Fruit fly (Drosophila melanogaster): ENCODE data around the gene CG12111.

The CG12111 gene

DNA sequence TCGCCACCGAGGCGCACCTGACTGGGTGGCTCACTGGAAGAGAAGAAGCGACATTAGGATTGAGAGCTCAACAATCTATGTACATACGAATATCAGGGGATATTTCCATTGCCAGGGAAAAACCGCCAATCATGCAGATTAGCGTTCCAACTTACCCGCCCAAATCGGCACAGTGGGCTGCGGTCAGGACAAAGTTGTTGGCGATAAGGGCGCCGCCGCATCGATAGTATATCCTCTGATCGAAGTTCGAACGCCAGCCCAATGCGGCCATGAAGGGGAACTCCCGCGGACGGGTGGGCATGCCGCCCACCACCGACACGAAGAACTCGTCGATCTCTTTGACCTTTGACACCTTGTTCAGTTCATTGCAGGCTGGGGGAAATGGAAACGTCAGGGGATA is 1.2 kb upstream of the CG12111 start:
- TF ChIP-seq CG11617 (GFP tag; optimal IDR thresholded peaks at IDR 0.05) (no peak), kay (GFP tag; ENCODE audit: borderline replicate concordance) (no peak), Clk (GFP tag; optimal IDR thresholded peaks at IDR 0.05) (no peak), CG1620 (GFP tag; optimal IDR thresholded peaks at IDR 0.05) (no peak), CG33017 (tag; optimal IDR thresholded peaks at IDR 0.05) (no peak), tj (GFP tag; optimal IDR thresholded peaks at IDR 0.05) (no peak), cnc (optimal IDR thresholded peaks at IDR 0.05) (no peak), cic (GFP tag; optimal IDR thresholded peaks at IDR 0.05) (no peak), bab1 (GFP tag; optimal IDR thresholded peaks at IDR 0.05) (no peak), Mnt (GFP tag; optimal IDR thresholded peaks at IDR 0.05) (no peak), ovo (GFP tag; optimal IDR thresholded peaks at IDR 0.05) (no peak), CG7045 (GFP tag; optimal IDR thresholded peaks at IDR 0.05) (no peak), CG5204 (GFP tag; optimal IDR thresholded peaks at IDR 0.05) (no peak), CG14711 (tag; optimal IDR thresholded peaks at IDR 0.05) (no peak), CG12768 (GFP tag; optimal IDR thresholded peaks at IDR 0.05) (no peak)

DNA sequence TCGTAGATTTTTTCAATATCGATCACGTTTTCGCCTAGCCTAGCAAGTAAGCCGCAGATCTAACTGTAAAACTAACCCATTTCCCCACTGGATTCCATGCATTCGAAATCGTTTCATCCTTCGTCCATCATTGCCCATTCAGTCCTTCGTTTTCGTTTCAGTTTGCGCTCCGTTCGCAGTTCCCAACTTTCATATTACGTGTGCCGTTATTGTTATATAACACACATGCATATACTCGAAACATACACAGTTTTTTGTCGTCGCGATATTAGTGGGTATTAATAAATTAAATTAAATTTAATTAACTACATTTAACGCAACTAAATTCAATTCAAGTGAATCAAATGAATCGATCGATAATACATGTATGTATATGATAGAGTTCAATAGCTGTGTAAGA is 1.1 kb downstream of the CG12111 start:
- TF ChIP-seq Mnt (GFP tag; optimal IDR thresholded peaks at IDR 0.05) (no peak), CG12768 (GFP tag; optimal IDR thresholded peaks at IDR 0.05) (no peak), Clk (GFP tag; optimal IDR thresholded peaks at IDR 0.05) (no peak), kay (GFP tag; ENCODE audit: borderline replicate concordance) (no peak), CG7045 (GFP tag; optimal IDR thresholded peaks at IDR 0.05) (no peak), tj (GFP tag; optimal IDR thresholded peaks at IDR 0.05) (no peak), CG5204 (GFP tag; optimal IDR thresholded peaks at IDR 0.05) (no peak), toe (GFP tag; optimal IDR thresholded peaks at IDR 0.05) (no peak), CG33017 (tag; optimal IDR thresholded peaks at IDR 0.05) (no peak), pad (GFP tag; optimal IDR thresholded peaks at IDR 0.05) (no peak), CG7101 (tag; optimal IDR thresholded peaks at IDR 0.05) (no peak), CG1620 (GFP tag; optimal IDR thresholded peaks at IDR 0.05) (no peak), cnc (optimal IDR thresholded peaks at IDR 0.05) (no peak)

- TF ChIP-seq cic (GFP tag; optimal IDR thresholded peaks at IDR 0.05) (no peak), CG33017 (tag; optimal IDR thresholded peaks at IDR 0.05) (no peak), Hr96 (GFP tag; optimal IDR thresholded peaks at IDR 0.05) (no peak), pad (GFP tag; optimal IDR thresholded peaks at IDR 0.05) (peak; percentile 96), ovo (GFP tag; optimal IDR thresholded peaks at IDR 0.05) (peak; percentile 34), CG14711 (tag; optimal IDR thresholded peaks at IDR 0.05) (no peak)
These were observed 1.7 kb downstream of the CG12111 start for dm6 chrX:8569038-8569437.

- TF ChIP-seq CG33017 (tag; optimal IDR thresholded peaks at IDR 0.05) = peak; percentile 9
- TF ChIP-seq Clk (GFP tag; optimal IDR thresholded peaks at IDR 0.05) = no peak
- TF ChIP-seq CG1620 (GFP tag; optimal IDR thresholded peaks at IDR 0.05) = peak; percentile 61
- peak; percentile 0 for TF ChIP-seq CG11617 (GFP tag; optimal IDR thresholded peaks at IDR 0.05)
- TF ChIP-seq CG12768 (GFP tag; optimal IDR thresholded peaks at IDR 0.05) = peak; percentile 59
- peak; percentile 74 for TF ChIP-seq CG7101 (tag; optimal IDR thresholded peaks at IDR 0.05)
- TF ChIP-seq tj (GFP tag; optimal IDR thresholded peaks at IDR 0.05) = peak; percentile 94
- peak; percentile 87 for TF ChIP-seq Crg-1 (GFP tag; optimal IDR thresholded peaks at IDR 0.05)
- TF ChIP-seq ovo (GFP tag; optimal IDR thresholded peaks at IDR 0.05) = peak; percentile 21
- TF ChIP-seq kay (GFP tag; ENCODE audit: borderline replicate concordance) = no peak
- no peak for TF ChIP-seq CG5204 (GFP tag; optimal IDR thresholded peaks at IDR 0.05)
- no peak for TF ChIP-seq CG7045 (GFP tag; optimal IDR thresholded peaks at IDR 0.05)
- no peak for TF ChIP-seq cnc (optimal IDR thresholded peaks at IDR 0.05)
- TF ChIP-seq Mnt (GFP tag; optimal IDR thresholded peaks at IDR 0.05) = peak; percentile 99
- TF ChIP-seq bab1 (GFP tag; optimal IDR thresholded peaks at IDR 0.05) = no peak
- TF ChIP-seq cic (GFP tag; optimal IDR thresholded peaks at IDR 0.05) = peak; percentile 95
- TF ChIP-seq pad (GFP tag; optimal IDR thresholded peaks at IDR 0.05) = peak; percentile 65
- TF ChIP-seq toe (GFP tag; optimal IDR thresholded peaks at IDR 0.05) = no peak
- TF ChIP-seq Hr96 (GFP tag; optimal IDR thresholded peaks at IDR 0.05) = no peak
- peak; percentile 57 for TF ChIP-seq CG14711 (tag; optimal IDR thresholded peaks at IDR 0.05)
These were observed 9.0 kb downstream of the CG12111 start for dm6 chrX:8561404-8562397.

- TF ChIP-seq bab1 (GFP tag; optimal IDR thresholded peaks at IDR 0.05) (peak; percentile 26), CG33017 (tag; optimal IDR thresholded peaks at IDR 0.05) (no peak), kay (GFP tag; ENCODE audit: borderline replicate concordance) (peak; percentile 94), Crg-1 (GFP tag; optimal IDR thresholded peaks at IDR 0.05) (peak; percentile 10), CG7101 (tag; optimal IDR thresholded peaks at IDR 0.05) (peak; percentile 17), toe (GFP tag; optimal IDR thresholded peaks at IDR 0.05) (peak; percentile 50), Clk (GFP tag; optimal IDR thresholded peaks at IDR 0.05) (no peak), tj (GFP tag; optimal IDR thresholded peaks at IDR 0.05) (no peak), cic (GFP tag; optimal IDR thresholded peaks at IDR 0.05) (no peak), CG12768 (GFP tag; optimal IDR thresholded peaks at IDR 0.05) (no peak), CG14711 (tag; optimal IDR thresholded peaks at IDR 0.05) (peak; percentile 23), CG1620 (GFP tag; optimal IDR thresholded peaks at IDR 0.05) (peak; percentile 72), CG5204 (GFP tag; optimal IDR thresholded peaks at IDR 0.05) (peak; percentile 47), CG7045 (GFP tag; optimal IDR thresholded peaks at IDR 0.05) (no peak), Mnt (GFP tag; optimal IDR thresholded peaks at IDR 0.05) (peak; percentile 86), cnc (optimal IDR thresholded peaks at IDR 0.05) (no peak)
These were observed 10.4 kb downstream of the CG12111 start, which contains the start of the genes CG12112 and Trf4-1 for dm6 chrX:8560087-8560999. CG12112 (minus strand) TSS chrX:8560192. Trf4-1 (plus strand) TSS chrX:8560322.

Data from whole organism, adult.